Fruit fly (Drosophila melanogaster): ENCODE measurements around the gene laf.
A peak's percentile ranks its signal among the peaks of the same experiment; 100 is the strongest.

The laf gene

dm6 chr3R:4910365-4910810 lies 32.1 kb upstream of the laf start, which contains the start of gene Cdep (continued):
- TF ChIP-seq CG18599 (GFP tag; optimal IDR thresholded peaks at IDR 0.05) (no peak), zfh1 (GFP tag; IDR thresholded peaks at IDR 0.05) (peak; percentile 63; the same call in 2 of the 3 replicates), CG12219 (GFP tag; optimal IDR thresholded peaks at IDR 0.05) (no peak), amos (GFP tag; IDR thresholded peaks at IDR 0.05; ENCODE audit: partially characterized antibody) (peak; percentile 97), tgo (GFP tag; IDR thresholded peaks at IDR 0.05) (no peak), CG4730 (GFP tag; IDR thresholded peaks at IDR 0.05) (no peak), onecut (GFP tag; IDR thresholded peaks at IDR 0.05) (peak; percentile 86), slp2 (GFP tag; optimal IDR thresholded peaks at IDR 0.05) (no peak), CG3163 (GFP tag; optimal IDR thresholded peaks at IDR 0.05) (no peak), CG11504 (tag; optimal IDR thresholded peaks at IDR 0.05) (peak; percentile 81), ATbp (GFP tag; optimal IDR thresholded peaks at IDR 0.05) (peak; percentile 8), odd (GFP tag; optimal IDR thresholded peaks at IDR 0.05) (peak; percentile 30), br (optimal IDR thresholded peaks at IDR 0.05) (no peak), eve (GFP tag; optimal IDR thresholded peaks at IDR 0.05) (no peak), H15 (GFP tag; IDR thresholded peaks at IDR 0.05) (no peak), Trl (optimal IDR thresholded peaks at IDR 0.05) (no peak), Trl (GFP tag; optimal IDR thresholded peaks at IDR 0.05) (no peak), tap (tag; optimal IDR thresholded peaks at IDR 0.05) (peak; percentile 51), CG30020 (tag; optimal IDR thresholded peaks at IDR 0.05) (peak; percentile 57), Oli (tag; optimal IDR thresholded peaks at IDR 0.05) (no peak), Sin3A (optimal IDR thresholded peaks at IDR 0.05) (peak; percentile 17), phol (tag; optimal IDR thresholded peaks at IDR 0.05) (peak; percentile 51), pzg (GFP tag; optimal IDR thresholded peaks at IDR 0.05) (peak; percentile 78), Nf-YC (tag; optimal IDR thresholded peaks at IDR 0.05) (peak; percentile 65), en (GFP tag; optimal IDR thresholded peaks at IDR 0.05) (no peak), CG8765 (GFP tag; IDR thresholded peaks at IDR 0.05) (no peak), pnt (GFP tag; optimal IDR thresholded peaks at IDR 0.05) (no peak), knrl (GFP tag; IDR thresholded peaks at IDR 0.05; ENCODE audit: partially characterized antibody) (peak; percentile 95), crp (GFP tag; optimal IDR thresholded peaks at IDR 0.05) (no peak), CG10565 (GFP tag; optimal IDR thresholded peaks at IDR 0.05) (no peak), CG3847 (GFP tag; IDR thresholded peaks at IDR 0.05) (0 out of 2 replicates have a peak, but pooled peaks have one; percentile 6), run (tag; optimal IDR thresholded peaks at IDR 0.05) (no peak), h (optimal IDR thresholded peaks at IDR 0.05) (no peak), CG8944 (GFP tag; optimal IDR thresholded peaks at IDR 0.05) (peak; percentile 35), gcm2 (GFP tag; optimal IDR thresholded peaks at IDR 0.05) (no peak), Camta (GFP tag; optimal IDR thresholded peaks at IDR 0.05) (no peak), tll (GFP tag; optimal IDR thresholded peaks at IDR 0.05) (peak in 1 of 2 experiments; percentile 13), CG9437 (GFP tag; optimal IDR thresholded peaks at IDR 0.05) (peak; percentile 51), trh (GFP tag; optimal IDR thresholded peaks at IDR 0.05) (no peak), dpn (GFP tag; optimal IDR thresholded peaks at IDR 0.05) (peak; percentile 30 to 40), sim (GFP tag; IDR thresholded peaks at IDR 0.05) (no peak), sisA (GFP tag; IDR thresholded peaks at IDR 0.05) (no peak), unc-4 (GFP tag; IDR thresholded peaks at IDR 0.05; ENCODE audit: partially characterized antibody) (peak; percentile 93), lab (GFP tag; optimal IDR thresholded peaks at IDR 0.05) (peak; percentile 64), ara (GFP tag; IDR thresholded peaks at IDR 0.05) (0 out of 2 replicates have a peak, but pooled peaks have one; percentile 28), fd96Cb (tag; optimal IDR thresholded peaks at IDR 0.05) (peak; percentile 12), zf30C (GFP tag; optimal IDR thresholded peaks at IDR 0.05) (peak; percentile 4), CG9797 (GFP tag; optimal IDR thresholded peaks at IDR 0.05) (peak; percentile 41), ken (GFP tag; IDR thresholded peaks at IDR 0.05) (no peak), kah (GFP tag; optimal IDR thresholded peaks at IDR 0.05) (peak; percentile 5), bcd (GFP tag; optimal IDR thresholded peaks at IDR 0.05) (peak; percentile 8)

Data from whole organism, embryonic.